In the genomic region with DNA sequence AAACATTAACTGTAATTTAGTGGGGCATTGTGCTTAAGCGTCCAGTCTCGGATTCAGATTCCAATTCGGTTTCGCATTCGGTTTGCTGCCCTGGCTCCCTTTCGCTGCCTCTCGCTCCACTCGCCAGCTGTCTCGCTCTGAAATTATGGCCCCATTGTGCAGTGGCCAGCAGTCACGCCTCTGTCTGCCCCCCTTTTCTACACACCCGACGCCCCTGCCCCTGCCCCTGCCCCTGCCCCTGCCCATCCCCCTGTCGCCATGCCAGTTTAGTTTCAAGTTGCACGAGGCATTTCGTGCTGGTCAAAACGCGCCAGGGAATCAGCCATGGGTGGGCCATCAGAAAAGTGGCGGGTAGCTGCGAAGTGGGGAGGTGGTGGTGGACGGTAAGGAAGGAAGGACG, we compare ENCODE assay signal across 2 fruit fly cellular contexts.
TF ChIP-seq lines count a peak whose summit lies in the region.

No protein-coding gene starts in this region.

- no peak for TF ChIP-seq CTCF in whole organism, embryonic (GFP tag; optimal IDR thresholded peaks at IDR 0.05; lab: Kevin White, UChicago)

TF ChIP-seq in whole organism, embryonic, 481 proteins besides CTCF, POLR2A, EP300 and RAD21:
- no peak for TF ChIP-seq disco-r (GFP tag; optimal IDR thresholded peaks at IDR 0.05; lab: Kevin White, UChicago)
- no peak for TF ChIP-seq sima (GFP tag; optimal IDR thresholded peaks at IDR 0.05; lab: Kevin White, UChicago)
- TF ChIP-seq Ets65A (GFP tag; lab: Kevin White, UChicago): peak; percentile 72
- peak; percentile 51 for TF ChIP-seq abd-A (tag; optimal IDR thresholded peaks at IDR 0.05; lab: Kevin White, UChicago)
- TF ChIP-seq prd (optimal IDR thresholded peaks at IDR 0.05; lab: Kevin White, UChicago): no peak
- TF ChIP-seq prd (GFP tag; IDR thresholded peaks at IDR 0.05; lab: Robert Waterston, UW): no peak

TF ChIP-seq in whole organism, wandering third instar larva, 38 proteins besides CTCF, POLR2A, EP300 and RAD21:
- TF ChIP-seq Dfd (GFP tag; optimal IDR thresholded peaks at IDR 0.05; lab: Kevin White, UChicago) (peak; percentile 68), Jra (GFP tag; optimal IDR thresholded peaks at IDR 0.05; lab: Kevin White, UChicago) (no peak)

Comparison
In these comparisons a context has a peak if more than half of its experiments do, and no peak if none do; other contexts are left out.
1. Of the 10 proteins assayed by ChIP-seq in both whole organism, embryonic and whole organism, wandering third instar larva: peak only in whole organism, embryonic: none; only in whole organism, wandering third instar larva: Dfd; in both: none; in neither: 9.